Worm (Caenorhabditis elegans): ENCODE data around the gene sra-31.

Gene sra-31

ce11 chrII:6565077-6565476 is 13.2 kb downstream of the sra-31 start, which contains the start of gene mpz-3 (continued):
- TF ChIP-seq ceh-82 (tag; optimal IDR thresholded peaks at IDR 0.05), result peak in 2 of 3 experiments; percentile 17 to 49
- TF ChIP-seq nhr-47 (tag; optimal IDR thresholded peaks at IDR 0.05), result peak; percentile 46
- TF ChIP-seq C16A3.4 (tag; optimal IDR thresholded peaks at IDR 0.05), result peak; percentile 13
- TF ChIP-seq swsn-7 (tag; optimal IDR thresholded peaks at IDR 0.05), result peak; percentile 45
- peak; percentile 56 for TF ChIP-seq rnt-1 (tag; optimal IDR thresholded peaks at IDR 0.05)
- peak in 2 of 3 experiments; percentile 17 to 25 for TF ChIP-seq dpl-1 (GFP tag; optimal IDR thresholded peaks at IDR 0.05)
- TF ChIP-seq xbp-1 (tag; optimal IDR thresholded peaks at IDR 0.05), result peak; percentile 31
- peak; percentile 49 for TF ChIP-seq nhr-71 (tag; optimal IDR thresholded peaks at IDR 0.05)
- TF ChIP-seq lsy-2 (tag; optimal IDR thresholded peaks at IDR 0.05), result peak; percentile 21 to 55
- peak; percentile 70 for TF ChIP-seq snu-23 (GFP tag; optimal IDR thresholded peaks at IDR 0.05)
- peak; percentile 24 for TF ChIP-seq elt-2 (tag; optimal IDR thresholded peaks at IDR 0.05)
- TF ChIP-seq nhr-237 (tag; optimal IDR thresholded peaks at IDR 0.05), result no peak

- TF ChIP-seq hlh-4 (tag; optimal IDR thresholded peaks at IDR 0.05), result no peak
- no peak for TF ChIP-seq zip-4 (GFP tag; optimal IDR thresholded peaks at IDR 0.05)
- peak; percentile 78 for TF ChIP-seq lin-14 (GFP tag; optimal IDR thresholded peaks at IDR 0.05)
- TF ChIP-seq irx-1 (tag; optimal IDR thresholded peaks at IDR 0.05), result no peak
- TF ChIP-seq elt-2 (tag; optimal IDR thresholded peaks at IDR 0.05), result no peak
- no peak for TF ChIP-seq zag-1 (tag; optimal IDR thresholded peaks at IDR 0.05)
- TF ChIP-seq rnt-1 (tag; optimal IDR thresholded peaks at IDR 0.05), result peak; percentile 11
- no peak for TF ChIP-seq nhr-76 (tag; optimal IDR thresholded peaks at IDR 0.05)
- TF ChIP-seq fkh-4 (tag; optimal IDR thresholded peaks at IDR 0.05; ENCODE audit: borderline replicate concordance), result no peak
- TF ChIP-seq ets-5 (GFP tag; IDR thresholded peaks at IDR 0.05), result no peak
- no peak for TF ChIP-seq nhr-12 (tag; optimal IDR thresholded peaks at IDR 0.05)
- TF ChIP-seq isw-1 (GFP tag; IDR thresholded peaks at IDR 0.05), result no peak
- TF ChIP-seq egl-27 (tag; optimal IDR thresholded peaks at IDR 0.05), result no peak
- no peak for TF ChIP-seq nhr-85 (tag)
- peak; percentile 12 for TF ChIP-seq snu-23 (GFP tag; optimal IDR thresholded peaks at IDR 0.05)
- no peak for TF ChIP-seq unc-130 (tag; optimal IDR thresholded peaks at IDR 0.05)
- TF ChIP-seq sptf-1 (tag; optimal IDR thresholded peaks at IDR 0.05), result no peak
- no peak for TF ChIP-seq sox-4 (tag; optimal IDR thresholded peaks at IDR 0.05)
- no peak for TF ChIP-seq vab-15 (tag; optimal IDR thresholded peaks at IDR 0.05)
- no peak for TF ChIP-seq lin-15B (tag; optimal IDR thresholded peaks at IDR 0.05)
- TF ChIP-seq alr-1 (tag; optimal IDR thresholded peaks at IDR 0.05; ENCODE audit: borderline replicate concordance), result no peak
- no peak for TF ChIP-seq tbx-2 (tag; optimal IDR thresholded peaks at IDR 0.05)
- TF ChIP-seq lin-35 (GFP tag; optimal IDR thresholded peaks at IDR 0.05), result no peak
- no peak for TF ChIP-seq mef-2 (tag; optimal IDR thresholded peaks at IDR 0.05)
- no peak for TF ChIP-seq pag-3 (tag; optimal IDR thresholded peaks at IDR 0.05; ENCODE audit: borderline replicate concordance, insufficient read depth)
- no peak for TF ChIP-seq C16A3.4 (tag; optimal IDR thresholded peaks at IDR 0.05)
- TF ChIP-seq snpc-4 (tag; optimal IDR thresholded peaks at IDR 0.05), result no peak
- no peak for TF ChIP-seq ceh-8 (GFP tag; optimal IDR thresholded peaks at IDR 0.05)
- no peak for TF ChIP-seq F16B12.6 (tag; optimal IDR thresholded peaks at IDR 0.05)
- TF ChIP-seq swsn-7 (tag; optimal IDR thresholded peaks at IDR 0.05), result no peak
- TF ChIP-seq aly-2 (tag; optimal IDR thresholded peaks at IDR 0.05), result no peak
- no peak for TF ChIP-seq ama-1 (optimal IDR thresholded peaks at IDR 0.05)
- TF ChIP-seq nhr-90 (tag; optimal IDR thresholded peaks at IDR 0.05; ENCODE audit: poor library complexity), result no peak
- no peak for TF ChIP-seq skn-1 (tag; optimal IDR thresholded peaks at IDR 0.05)
- peak in 1 of 2 experiments; percentile 14 for TF ChIP-seq lsy-2 (tag; optimal IDR thresholded peaks at IDR 0.05)
- TF ChIP-seq nhr-28 (tag; optimal IDR thresholded peaks at IDR 0.05), result no peak
- no peak for TF ChIP-seq pax-3 (tag; optimal IDR thresholded peaks at IDR 0.05)
- TF ChIP-seq unc-86 (tag; optimal IDR thresholded peaks at IDR 0.05), result no peak
- TF ChIP-seq unc-98 (GFP tag; IDR thresholded peaks at IDR 0.05), result no peak
- no peak for TF ChIP-seq lir-3 (tag; optimal IDR thresholded peaks at IDR 0.05; ENCODE audit: poor library complexity)
- TF ChIP-seq ceh-88 (GFP tag; IDR thresholded peaks at IDR 0.05), result no peak
- no peak for TF ChIP-seq pqm-1 (tag; optimal IDR thresholded peaks at IDR 0.05)
- TF ChIP-seq sup-37 (GFP tag; optimal IDR thresholded peaks at IDR 0.05), result no peak
- TF ChIP-seq dpl-1 (GFP tag; optimal IDR thresholded peaks at IDR 0.05), result no peak
- TF ChIP-seq nhr-84 (tag; optimal IDR thresholded peaks at IDR 0.05), result no peak
- TF ChIP-seq nhr-71 (tag; optimal IDR thresholded peaks at IDR 0.05), result no peak
These were observed 15.0 kb downstream of the sra-31 start for ce11 chrII:6563238-6563637.

Data from whole organism, L1 larva.